Fruit fly (Drosophila melanogaster): Measurements from ENCODE around the gene CG11374.

The CG11374 gene

dm6 chr2L:116388-116787, 40.2 kb downstream of the CG11374 start, which contains the start of gene CG13694:
CG13694 (minus strand) TSS chr2L:116488.
- TF ChIP-seq usp (GFP tag; optimal IDR thresholded peaks at IDR 0.05) (no peak), pan (optimal IDR thresholded peaks at IDR 0.05) (no peak), CG8478 (optimal IDR thresholded peaks at IDR 0.05) (no peak), Dll (optimal IDR thresholded peaks at IDR 0.05) (no peak), EcR (GFP tag; optimal IDR thresholded peaks at IDR 0.05) (no peak)

- TF ChIP-seq pan (optimal IDR thresholded peaks at IDR 0.05) (no peak), usp (GFP tag; optimal IDR thresholded peaks at IDR 0.05) (no peak), Dll (optimal IDR thresholded peaks at IDR 0.05) (no peak), psq (optimal IDR thresholded peaks at IDR 0.05) (no peak), EcR (GFP tag; optimal IDR thresholded peaks at IDR 0.05) (no peak), CG8478 (optimal IDR thresholded peaks at IDR 0.05) (no peak)
These were observed 41.6 kb downstream of the CG11374 start for dm6 chr2L:117750-118149.

dm6 chr2L:120492-121455, 44.6 kb downstream of the CG11374 start:
- TF ChIP-seq Dll (optimal IDR thresholded peaks at IDR 0.05): no peak
- TF ChIP-seq EcR (GFP tag; optimal IDR thresholded peaks at IDR 0.05): no peak
- TF ChIP-seq pan (optimal IDR thresholded peaks at IDR 0.05): no peak
- no peak for TF ChIP-seq usp (GFP tag; optimal IDR thresholded peaks at IDR 0.05)
- TF ChIP-seq CG8478 (optimal IDR thresholded peaks at IDR 0.05): no peak
- no peak for TF ChIP-seq psq (optimal IDR thresholded peaks at IDR 0.05)

dm6 chr2L:121456-121831, 45.3 kb downstream of the CG11374 start, which contains the start of gene CG4822:
CG4822 (minus strand) TSS chr2L:121754.
- TF ChIP-seq CG8478 (optimal IDR thresholded peaks at IDR 0.05) (no peak), Dll (optimal IDR thresholded peaks at IDR 0.05) (no peak), EcR (GFP tag; optimal IDR thresholded peaks at IDR 0.05) (peak in 1 of 2 experiments; percentile 91), usp (GFP tag; optimal IDR thresholded peaks at IDR 0.05) (no peak), pan (optimal IDR thresholded peaks at IDR 0.05) (no peak)

dm6 chr2L:122167-123006, 46.2 kb downstream of the CG11374 start:
- no peak for TF ChIP-seq CG8478 (optimal IDR thresholded peaks at IDR 0.05)
- no peak for TF ChIP-seq usp (GFP tag; optimal IDR thresholded peaks at IDR 0.05)
- no peak for TF ChIP-seq pan (optimal IDR thresholded peaks at IDR 0.05)
- TF ChIP-seq EcR (GFP tag; optimal IDR thresholded peaks at IDR 0.05): no peak
- no peak for TF ChIP-seq Dll (optimal IDR thresholded peaks at IDR 0.05)
- no peak for TF ChIP-seq psq (optimal IDR thresholded peaks at IDR 0.05)

- TF ChIP-seq EcR (GFP tag; optimal IDR thresholded peaks at IDR 0.05) (no peak), psq (optimal IDR thresholded peaks at IDR 0.05) (no peak), usp (GFP tag; optimal IDR thresholded peaks at IDR 0.05) (no peak), CG8478 (optimal IDR thresholded peaks at IDR 0.05) (no peak), Dll (optimal IDR thresholded peaks at IDR 0.05) (no peak), pan (optimal IDR thresholded peaks at IDR 0.05) (no peak)
These were observed 46.8 kb downstream of the CG11374 start for dm6 chr2L:123007-123327.

- no peak for TF ChIP-seq CG8478 (optimal IDR thresholded peaks at IDR 0.05)
- TF ChIP-seq EcR (GFP tag; optimal IDR thresholded peaks at IDR 0.05): no peak
- TF ChIP-seq psq (optimal IDR thresholded peaks at IDR 0.05): no peak
- no peak for TF ChIP-seq usp (GFP tag; optimal IDR thresholded peaks at IDR 0.05)
- TF ChIP-seq pan (optimal IDR thresholded peaks at IDR 0.05): no peak
- no peak for TF ChIP-seq Dll (optimal IDR thresholded peaks at IDR 0.05)
These were observed 49.5 kb downstream of the CG11374 start for dm6 chr2L:125364-126252.
